Worm (Caenorhabditis elegans): ENCODE results near the gene F49H12.7.

DNA sequence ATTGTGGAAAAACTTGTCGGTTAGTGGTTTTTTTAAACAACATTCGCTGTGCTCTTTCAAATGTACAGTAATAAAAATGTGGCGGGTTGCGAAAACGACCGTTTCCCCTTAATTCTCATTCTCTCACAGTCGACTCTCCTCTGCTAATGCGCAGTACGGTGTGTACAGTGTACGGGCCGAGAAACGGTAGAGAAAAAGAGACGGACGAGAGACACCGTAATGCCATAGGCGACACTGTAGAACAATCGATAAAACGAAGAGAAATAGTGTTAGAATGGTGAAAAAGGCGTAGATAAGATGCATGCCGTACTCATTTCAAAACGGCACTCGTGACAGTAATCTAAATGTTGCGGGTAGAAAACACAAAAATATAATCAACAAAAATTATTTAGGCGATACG is 25.7 kb downstream of the F49H12.7 start:
- TF ChIP-seq pes-1 (GFP tag; IDR thresholded peaks at IDR 0.05) (no peak), sea-1 (GFP tag; conservative IDR thresholded peaks at IDR 0.05) (no peak), ama-1 (optimal IDR thresholded peaks at IDR 0.05) (no peak), ceh-13 (GFP tag; optimal IDR thresholded peaks at IDR 0.05) (no peak), flt-1 (GFP tag; IDR thresholded peaks at IDR 0.05) (no peak), tbx-11 (GFP tag; IDR thresholded peaks at IDR 0.05) (no peak), hmbx-1 (tag; optimal IDR thresholded peaks at IDR 0.05) (no peak), F13C5.2 (tag; optimal IDR thresholded peaks at IDR 0.05) (no peak), hmg-4 (GFP tag; optimal IDR thresholded peaks at IDR 0.05) (no peak), hnd-1 (tag; optimal IDR thresholded peaks at IDR 0.05) (no peak)

Measured in whole organism, early embryonic.